Fruit fly (Drosophila melanogaster) whole organism: ENCODE measurements around the gene CG3581.

Experiments
- pan ChIP-seq: fragments of >200 bp; optimal IDR thresholded peaks from 2 replicates; lab custom pipeline; 2017
- usp ChIP-seq: fragments of >200 bp; optimal IDR thresholded peaks from 2 replicates; lab custom pipeline; 2017; ENCODE audit warnings: missing biosample characterization, missing genetic modification characterization, mixed read lengths

dm6 chr3R:19408573-19408972 is 34.0 kb upstream of the CG3581 start, which contains the start of gene CG11626:
- TF ChIP-seq usp (GFP tag; lab: Kevin White, UChicago) = no peak
- no peak for TF ChIP-seq pan (lab: Kevin White, UChicago)
